Worm (Caenorhabditis elegans) whole organism, L3 larva: ENCODE results near the gene ZC395.5.

Experiments used
- R02D3.7 ChIP-seq: fragments of 150-350 bp; optimal IDR thresholded peaks from 2 replicates; lab custom pipeline; 2014; ENCODE audit warnings: missing biosample characterization, missing genetic modification characterization
- ZK546.5 ChIP-seq: sonication (generic microtip); optimal IDR thresholded peaks from 2 replicates; lab custom pipeline; 2017; ENCODE audit warnings: missing biosample characterization, missing genetic modification characterization
- aly-2 ChIP-seq: fragments of 150-350 bp; optimal IDR thresholded peaks from 2 replicates; lab custom pipeline; 2014; ENCODE audit warnings: missing biosample characterization, missing genetic modification characterization
- ama-1 ChIP-seq: fragments of 150-350 bp; optimal IDR thresholded peaks from 2 replicates; lab custom pipeline; 2018
- ceh-16 ChIP-seq: sonication (generic microtip); optimal IDR thresholded peaks from 2 replicates; lab custom pipeline; 2017; ENCODE audit warnings: missing biosample characterization, missing genetic modification characterization
- ceh-28 ChIP-seq: fragments of 150-350 bp; optimal IDR thresholded peaks from 2 replicates; lab custom pipeline; 2014; ENCODE audit warnings: missing biosample characterization, missing genetic modification reagents, missing genetic modification characterization
- ceh-82 ChIP-seq: fragments of 150-350 bp; optimal IDR thresholded peaks from 2 replicates; lab custom pipeline; 2014; ENCODE audit warnings: missing biosample characterization, missing genetic modification characterization
- ceh-9 ChIP-seq: sonication (generic microtip); optimal IDR thresholded peaks from 2 replicates; lab custom pipeline; 2018; ENCODE audit warnings: missing biosample characterization, missing genetic modification characterization
- daf-12 ChIP-seq: fragments of 150-350 bp; optimal IDR thresholded peaks from 2 replicates; lab custom pipeline; 2014; ENCODE audit warnings: missing biosample characterization, missing genetic modification reagents, missing genetic modification characterization
- egl-27 ChIP-seq: sonication (generic microtip); optimal IDR thresholded peaks from 4 replicates; lab custom pipeline; 2017; ENCODE audit warnings: missing biosample characterization, missing genetic modification reagents, missing genetic modification characterization
- egl-5 ChIP-seq: fragments of 150-350 bp; optimal IDR thresholded peaks from 2 replicates; lab custom pipeline; 2017; ENCODE audit warnings: missing biosample characterization, missing genetic modification reagents, missing genetic modification characterization, inconsistent platforms
- elt-1 ChIP-seq: fragments of 150-350 bp; optimal IDR thresholded peaks from 2 replicates; lab custom pipeline; 2014; ENCODE audit warnings: missing biosample characterization, missing genetic modification characterization
- elt-2 ChIP-seq: sonication (generic microtip); optimal IDR thresholded peaks from 2 replicates; lab custom pipeline; 2016; ENCODE audit warnings: missing genetic modification reagents, mild to moderate bottlenecking, missing genetic modification characterization, missing compliant biosample characterization
- elt-3 ChIP-seq, 3 experiments: fragments of 150-350 bp in 1 of 3; sonication (generic microtip) in 2 of 3; optimal IDR thresholded peaks; 2 replicates in 2 of 3; 4 replicates in 1 of 3; lab custom pipeline; 2014 to 2017; ENCODE audit warnings: missing biosample characterization in 3 of 3, missing genetic modification characterization in 3 of 3
- eor-1 ChIP-seq, 2 experiments: fragments of 150-350 bp; optimal IDR thresholded peaks; 2 replicates each; lab custom pipeline; 2014 to 2018; ENCODE audit warnings: missing biosample characterization in 2 of 2, missing genetic modification characterization in 2 of 2
- fkh-10 ChIP-seq: sonication (generic microtip); optimal IDR thresholded peaks from 2 replicates; lab custom pipeline; 2017; ENCODE audit warnings: missing biosample characterization, missing genetic modification reagents, missing genetic modification characterization
- fkh-2 ChIP-seq: fragments of 150-350 bp; optimal IDR thresholded peaks from 2 replicates; lab custom pipeline; 2014; ENCODE audit warnings: missing biosample characterization, missing genetic modification reagents, missing genetic modification characterization
- fos-1 ChIP-seq: fragments of 150-350 bp; optimal IDR thresholded peaks from 2 replicates; lab custom pipeline; 2014; ENCODE audit warnings: missing biosample characterization, missing genetic modification characterization
- hmg-11 ChIP-seq: sonication (generic microtip); optimal IDR thresholded peaks from 2 replicates; lab custom pipeline; 2016; ENCODE audit warnings: missing genetic modification characterization, missing compliant biosample characterization
- jun-1 ChIP-seq: fragments of 150-350 bp; optimal IDR thresholded peaks from 2 replicates; lab custom pipeline; 2014; ENCODE audit warnings: missing biosample characterization, missing genetic modification reagents, missing genetic modification characterization
- lin-15B ChIP-seq: fragments of 150-350 bp; optimal IDR thresholded peaks from 2 replicates; lab custom pipeline; 2014; ENCODE audit warnings: missing biosample characterization, missing genetic modification characterization
- lin-39 ChIP-seq: fragments of 150-350 bp; optimal IDR thresholded peaks from 2 replicates; lab custom pipeline; 2018; ENCODE audit warnings: missing biosample characterization, missing genetic modification reagents, missing genetic modification characterization
- lsy-12 ChIP-seq: sonication (generic microtip); optimal IDR thresholded peaks from 2 replicates; lab custom pipeline; 2016; ENCODE audit warnings: mild to moderate bottlenecking, missing genetic modification characterization, missing compliant biosample characterization
- mdl-1 ChIP-seq: fragments of 150-350 bp; optimal IDR thresholded peaks from 2 replicates; lab custom pipeline; 2014; ENCODE audit warnings: missing biosample characterization, missing genetic modification characterization
- mml-1 ChIP-seq: fragments of 150-350 bp; sonication (generic microtip); optimal IDR thresholded peaks from 3 replicates; lab custom pipeline; 2014; ENCODE audit warnings: missing biosample characterization, missing genetic modification characterization
- nfya-1 ChIP-seq: sonication (generic microtip); optimal IDR thresholded peaks from 2 replicates; lab custom pipeline; 2017; ENCODE audit warnings: missing genetic modification characterization, mild to moderate bottlenecking, missing compliant biosample characterization, antibody characterized with exemption, moderate library complexity; ENCODE audit not compliant: insufficient read depth
- nhr-11 ChIP-seq: fragments of 150-350 bp; optimal IDR thresholded peaks from 2 replicates; lab custom pipeline; 2014; ENCODE audit warnings: missing biosample characterization, missing genetic modification characterization
- nhr-12 ChIP-seq: fragments of 150-350 bp; optimal IDR thresholded peaks from 2 replicates; lab custom pipeline; 2014; ENCODE audit warnings: missing biosample characterization, missing genetic modification characterization
- nhr-23 ChIP-seq: fragments of 150-350 bp; optimal IDR thresholded peaks from 2 replicates; lab custom pipeline; 2014; ENCODE audit warnings: missing biosample characterization, missing genetic modification reagents, missing genetic modification characterization
- nhr-237 ChIP-seq: fragments of 150-350 bp; optimal IDR thresholded peaks from 2 replicates; lab custom pipeline; 2014; ENCODE audit warnings: missing biosample characterization, missing genetic modification characterization
- nhr-25 ChIP-seq: sonication (generic microtip); optimal IDR thresholded peaks from 2 replicates; lab custom pipeline; 2017; ENCODE audit warnings: missing biosample characterization, missing genetic modification characterization
- nhr-28 ChIP-seq: fragments of 150-350 bp; optimal IDR thresholded peaks from 2 replicates; lab custom pipeline; 2014; ENCODE audit warnings: missing biosample characterization, missing genetic modification characterization
- nhr-43 ChIP-seq: sonication (generic microtip); optimal IDR thresholded peaks from 2 replicates; lab custom pipeline; 2016; ENCODE audit warnings: mild to moderate bottlenecking, missing genetic modification characterization, missing compliant biosample characterization; ENCODE audit not compliant: poor library complexity, severe bottlenecking
- nhr-67 ChIP-seq: fragments of 150-350 bp; optimal IDR thresholded peaks from 2 replicates; lab custom pipeline; 2014; ENCODE audit warnings: missing biosample characterization, missing genetic modification characterization
- nhr-76 ChIP-seq: fragments of 150-350 bp; sonication (generic microtip); optimal IDR thresholded peaks from 5 replicates; lab custom pipeline; 2014; ENCODE audit warnings: missing biosample characterization, missing genetic modification characterization
- nhr-77 ChIP-seq: fragments of 150-350 bp; optimal IDR thresholded peaks from 2 replicates; lab custom pipeline; 2014; ENCODE audit warnings: missing biosample characterization, missing genetic modification characterization
- pha-4 ChIP-seq: fragments of 150-350 bp; optimal IDR thresholded peaks from 2 replicates; lab custom pipeline; 2014; ENCODE audit warnings: missing biosample characterization, missing genetic modification reagents, missing genetic modification characterization
- pqm-1 ChIP-seq: fragments of 150-350 bp; optimal IDR thresholded peaks from 2 replicates; lab custom pipeline; 2017; ENCODE audit warnings: missing biosample characterization, missing genetic modification characterization, inconsistent platforms
- sea-2 ChIP-seq: fragments of 150-350 bp; sonication (generic microtip); optimal IDR thresholded peaks from 4 replicates; lab custom pipeline; 2014; ENCODE audit warnings: missing biosample characterization, missing genetic modification reagents, missing genetic modification characterization
- skn-1 ChIP-seq: fragments of 150-350 bp; optimal IDR thresholded peaks from 2 replicates; lab custom pipeline; 2014; ENCODE audit warnings: missing biosample characterization, missing genetic modification characterization
- snpc-4 ChIP-seq: fragments of 150-350 bp; optimal IDR thresholded peaks from 2 replicates; lab custom pipeline; 2014; ENCODE audit warnings: missing biosample characterization, missing genetic modification characterization
- tbx-2 ChIP-seq: sonication (generic microtip); optimal IDR thresholded peaks from 2 replicates; lab custom pipeline; 2016; ENCODE audit warnings: mild to moderate bottlenecking, missing genetic modification characterization, missing compliant biosample characterization
- unc-39 ChIP-seq: sonication (generic microtip); optimal IDR thresholded peaks from 4 replicates; lab custom pipeline; 2017; ENCODE audit warnings: missing biosample characterization, missing genetic modification characterization
- unc-62 ChIP-seq: fragments of 150-350 bp; sonication (generic microtip); optimal IDR thresholded peaks from 4 replicates; lab custom pipeline; 2014; ENCODE audit warnings: missing biosample characterization, missing genetic modification reagents, missing genetic modification characterization
- zag-1 ChIP-seq: fragments of 150-350 bp; optimal IDR thresholded peaks from 2 replicates; lab custom pipeline; 2014; ENCODE audit warnings: missing biosample characterization, missing genetic modification characterization
- ztf-11 ChIP-seq: fragments of 150-350 bp; optimal IDR thresholded peaks from 2 replicates; lab custom pipeline; 2014; ENCODE audit warnings: missing biosample characterization, missing genetic modification characterization
- ztf-4 ChIP-seq: fragments of 150-350 bp; optimal IDR thresholded peaks from 2 replicates; lab custom pipeline; 2014; ENCODE audit warnings: missing biosample characterization, missing genetic modification characterization

The ZC395.5 gene

DNA sequence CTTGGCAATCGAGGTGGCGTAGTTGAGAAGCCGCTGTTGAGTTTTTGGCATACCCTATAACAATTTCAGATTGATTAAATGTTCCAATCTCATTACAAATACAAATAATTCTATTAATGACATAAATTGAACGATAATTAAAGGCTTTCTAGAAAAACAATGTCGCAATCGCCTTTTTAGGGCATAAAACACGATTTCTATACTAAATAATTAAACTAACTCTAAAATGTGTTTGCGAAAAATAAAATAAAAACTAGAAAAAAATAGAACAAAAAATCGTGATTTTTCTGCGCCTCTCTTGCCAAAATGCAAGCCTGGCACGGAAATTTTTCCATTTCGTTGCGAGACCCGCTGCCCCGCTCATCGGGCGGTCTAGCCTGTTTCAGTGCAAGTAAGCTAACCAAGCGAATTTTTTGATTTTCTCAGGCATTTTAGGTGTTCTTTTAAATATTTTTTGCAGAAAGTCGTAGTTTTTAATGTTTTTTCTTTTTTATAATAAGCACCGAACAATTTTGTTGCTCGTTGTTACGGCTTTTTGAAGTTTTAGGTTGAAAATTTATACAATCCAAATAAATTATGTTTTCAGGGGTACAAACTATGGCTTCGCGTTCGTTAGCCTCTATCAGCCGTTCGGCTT is 39.7 kb upstream of the ZC395.5 start, which contains the start of the genes C34E10.12, C34E10.10 and atp-2:
C34E10.12 (minus strand) TSS at position 51 of the 637 bp plus-strand sequence.
C34E10.10 (minus strand) TSS at position 54 of the 637 bp plus-strand sequence.
atp-2 (plus strand) TSS at position 587 of the 637 bp plus-strand sequence.
- no peak for TF ChIP-seq ceh-28 (tag; lab: Kevin White, UChicago)
- TF ChIP-seq pqm-1 (tag; lab: Kevin White, UChicago), result peak; percentile 42
- no peak for TF ChIP-seq ztf-11
- TF ChIP-seq ztf-4, result peak; percentile 25
- no peak for TF ChIP-seq mml-1 (tag; lab: Kevin White, UChicago)
- peak; percentile 80 for TF ChIP-seq nhr-43 (tag; lab: Kevin White, UChicago)
- peak; percentile 88 for TF ChIP-seq egl-5
- TF ChIP-seq nhr-25 (tag; lab: Kevin White, UChicago), result peak; percentile 78
- no peak for TF ChIP-seq ZK546.5 (tag; lab: Kevin White, UChicago)
- TF ChIP-seq unc-39 (tag; lab: Kevin White, UChicago), result no peak
- no peak for TF ChIP-seq daf-12 (tag; lab: Kevin White, UChicago)
- TF ChIP-seq lin-15B (tag; lab: Kevin White, UChicago), result peak; percentile 95
- TF ChIP-seq unc-62, result no peak
- TF ChIP-seq zag-1 (tag; lab: Kevin White, UChicago), result no peak
- no peak for TF ChIP-seq nhr-67
- peak; percentile 50 for TF ChIP-seq R02D3.7 (tag; lab: Kevin White, UChicago)
- peak; percentile 57 for TF ChIP-seq skn-1 (tag; lab: Kevin White, UChicago)
- no peak for TF ChIP-seq nhr-28 (tag; lab: Kevin White, UChicago)
- peak; percentile 40 for TF ChIP-seq snpc-4
- peak; percentile 42 for TF ChIP-seq ama-1 (lab: Kevin White, UChicago)
- no peak for TF ChIP-seq ceh-9
- TF ChIP-seq fkh-2 (tag; lab: Kevin White, UChicago), result no peak
- no peak for TF ChIP-seq nhr-237 (tag; lab: Kevin White, UChicago)
- peak; percentile 77 for TF ChIP-seq lsy-12 (tag; lab: Kevin White, UChicago)
- TF ChIP-seq fos-1 (tag; lab: Kevin White, UChicago), result no peak
- no peak for TF ChIP-seq nhr-76 (tag; lab: Kevin White, UChicago)
- peak; percentile 9 for TF ChIP-seq ceh-82 (tag; lab: Kevin White, UChicago)
- TF ChIP-seq nhr-12 (tag; lab: Kevin White, UChicago), result no peak
- TF ChIP-seq nfya-1 (tag; lab: Kevin White, UChicago), result peak; percentile 93
- TF ChIP-seq nhr-77 (tag; lab: Kevin White, UChicago), result no peak
- TF ChIP-seq tbx-2 (tag; lab: Kevin White, UChicago), result peak; percentile 29
- no peak for TF ChIP-seq sea-2 (GFP tag; lab: Kevin White, UChicago)
- TF ChIP-seq pha-4 (tag; lab: Kevin White, UChicago), result peak; percentile 97
- TF ChIP-seq aly-2 (tag; lab: Kevin White, UChicago), result no peak
- TF ChIP-seq eor-1 (tag; optimal IDR thresholded peaks at IDR 0.05; lab: Kevin White, UChicago), result no peak
- peak; percentile 94 for TF ChIP-seq lin-39
- peak; percentile 62 for TF ChIP-seq elt-2
- no peak for TF ChIP-seq elt-1 (tag; lab: Kevin White, UChicago)
- TF ChIP-seq nhr-11 (tag; lab: Kevin White, UChicago), result peak; percentile 30
- peak; percentile 2 for TF ChIP-seq jun-1 (tag; lab: Kevin White, UChicago)
- TF ChIP-seq mdl-1 (tag; lab: Kevin White, UChicago), result no peak
- peak; percentile 33 for TF ChIP-seq fkh-10 (GFP tag; lab: Kevin White, UChicago)
- TF ChIP-seq ceh-16 (tag; lab: Kevin White, UChicago), result no peak
- no peak for TF ChIP-seq elt-3 (tag; optimal IDR thresholded peaks at IDR 0.05; lab: Kevin White, UChicago)
- peak; percentile 92 for TF ChIP-seq nhr-23 (tag; lab: Kevin White, UChicago)
- TF ChIP-seq hmg-11 (tag; lab: Kevin White, UChicago), result peak; percentile 91
- no peak for TF ChIP-seq egl-27 (tag; lab: Kevin White, UChicago)
